Fruit fly (Drosophila melanogaster) whole organism, embryonic: ENCODE data around the gene numb.

Experiments used
- Atf6 ChIP-seq: fragments of 200-800 bp; sonication (Bioruptor generic); IDR thresholded peaks from 2 replicates; pipeline ENCODE4 v1.3.6; 2022; ENCODE audit warnings: missing biosample characterization, missing genetic modification characterization
- CG10147 ChIP-seq: fragments of 200-800 bp; sonication (Bioruptor generic); optimal IDR thresholded peaks from 2 replicates; lab custom pipeline; 2019; ENCODE audit warnings: missing biosample characterization, mild to moderate bottlenecking, missing genetic modification characterization, moderate library complexity
- CG1024 ChIP-seq: fragments of 200-800 bp; sonication (Bioruptor generic); IDR thresholded peaks from 2 replicates; pipeline ENCODE4 v1.3.6; 2022; ENCODE audit warnings: missing biosample characterization, missing genetic modification characterization
- CG11456 ChIP-seq: fragments of 200-800 bp; sonication (Bioruptor generic); IDR thresholded peaks from 3 replicates; pipeline ENCODE4 v1.3.6; 2022; ENCODE audit warnings: missing biosample characterization, missing genetic modification characterization
- CG11504 ChIP-seq: fragments of 200-800 bp; sonication (Bioruptor generic); optimal IDR thresholded peaks from 3 replicates; lab custom pipeline; 2019; ENCODE audit warnings: missing biosample characterization, mild to moderate bottlenecking, missing genetic modification characterization, moderate library complexity
- CG12744 ChIP-seq: fragments of 200-800 bp; sonication (Bioruptor generic); optimal IDR thresholded peaks from 2 replicates; lab custom pipeline; 2016; ENCODE audit warnings: missing biosample characterization, missing genetic modification characterization
- CG1603 ChIP-seq: fragments of 200-800 bp; sonication (Bioruptor generic); optimal IDR thresholded peaks from 2 replicates; lab custom pipeline; 2019; ENCODE audit warnings: missing biosample characterization, mild to moderate bottlenecking, missing genetic modification characterization, moderate library complexity
- CG17568 ChIP-seq: fragments of 200-800 bp; sonication (Bioruptor generic); optimal IDR thresholded peaks from 2 replicates; lab custom pipeline; 2018; ENCODE audit warnings: missing biosample characterization, mild to moderate bottlenecking, missing genetic modification characterization, moderate library complexity
- CG42726 ChIP-seq: fragments of 200-800 bp; sonication (Bioruptor generic); IDR thresholded peaks from 2 replicates; pipeline ENCODE4 v1.3.6; 2022; ENCODE audit warnings: missing biosample characterization, missing genetic modification characterization; ENCODE audit not compliant: partially characterized antibody
- CG4707 ChIP-seq: fragments of 200-800 bp; sonication (Bioruptor generic); optimal IDR thresholded peaks from 2 replicates; lab custom pipeline; 2018; ENCODE audit warnings: missing biosample characterization, mild to moderate bottlenecking, missing genetic modification characterization, moderate library complexity
- CG6272 ChIP-seq: fragments of 200-800 bp; sonication (Bioruptor generic); IDR thresholded peaks from 2 replicates; pipeline ENCODE4 v1.3.6; 2022; ENCODE audit warnings: missing biosample characterization, missing genetic modification characterization
- CG6813 ChIP-seq: fragments of 200-800 bp; sonication (Bioruptor generic); optimal IDR thresholded peaks from 2 replicates; lab custom pipeline; 2017; ENCODE audit warnings: missing biosample characterization, missing genetic modification characterization, mild to moderate bottlenecking, moderate library complexity, missing genetic modification reagents
- CG8359 ChIP-seq: fragments of 200-800 bp; sonication (Bioruptor generic); optimal IDR thresholded peaks from 2 replicates; lab custom pipeline; 2017; ENCODE audit warnings: missing biosample characterization, mild to moderate bottlenecking, missing genetic modification characterization, borderline replicate concordance
- CG9817 ChIP-seq: fragments of 200-800 bp; sonication (Bioruptor generic); optimal IDR thresholded peaks from 2 replicates; lab custom pipeline; 2018; ENCODE audit warnings: missing biosample characterization, mild to moderate bottlenecking, missing genetic modification characterization, moderate library complexity
- CG9932 ChIP-seq: fragments of 200-800 bp; sonication (Bioruptor generic); IDR thresholded peaks from 2 replicates; pipeline ENCODE4 v1.3.6; 2022; ENCODE audit warnings: missing biosample characterization, missing genetic modification characterization
- CHES-1-like ChIP-seq: fragments of 200-800 bp; sonication (Bioruptor generic); optimal IDR thresholded peaks from 2 replicates; lab custom pipeline; 2016; ENCODE audit warnings: missing biosample characterization, missing genetic modification characterization
- Dbx ChIP-seq: fragments of 200-800 bp; sonication (Bioruptor generic); IDR thresholded peaks from 3 replicates; pipeline ENCODE4 v1.3.6; 2022; ENCODE audit warnings: missing biosample characterization, missing genetic modification characterization
- Ets65A ChIP-seq: fragments of 200-800 bp; sonication (Bioruptor generic); peaks from one replicate; lab custom pipeline; 2016; ENCODE audit warnings: missing biosample characterization, missing genetic modification characterization
- Ets97D ChIP-seq: fragments of 200-800 bp; sonication (Bioruptor generic); optimal IDR thresholded peaks from 3 replicates; lab custom pipeline; 2016; ENCODE audit warnings: missing biosample characterization, missing genetic modification characterization
- Lhr ChIP-seq: fragments of 200-800 bp; sonication (Bioruptor generic); optimal IDR thresholded peaks from 3 replicates; lab custom pipeline; 2017; ENCODE audit warnings: mild to moderate bottlenecking, missing biosample characterization, missing genetic modification reagents, missing genetic modification characterization
- Lpt ChIP-seq: fragments of >200 bp; optimal IDR thresholded peaks from 2 replicates; lab custom pipeline; 2018; ENCODE audit warnings: missing biosample characterization, missing genetic modification characterization
- Med ChIP-seq: fragments of 200-800 bp; sonication (Bioruptor generic); peaks from one replicate; lab custom pipeline; 2016; ENCODE audit warnings: missing biosample characterization, missing genetic modification characterization, mild to moderate bottlenecking, inconsistent platforms, moderate library complexity
- NfI ChIP-seq: fragments of 200-800 bp; sonication (Bioruptor generic); optimal IDR thresholded peaks from 3 replicates; lab custom pipeline; 2018; ENCODE audit warnings: missing biosample characterization, mild to moderate bottlenecking, missing genetic modification characterization, moderate library complexity
- Pdp1 ChIP-seq, 2 experiments: fragments of 200-800 bp; sonication (Bioruptor generic); optimal IDR thresholded peaks; 3 replicates each; lab custom pipeline; 2016; ENCODE audit warnings: missing biosample characterization in 2 of 2, missing genetic modification characterization in 2 of 2, mild to moderate bottlenecking in 1 of 2, moderate library complexity in 1 of 2
- Sin3A ChIP-seq: fragments of >200 bp; optimal IDR thresholded peaks from 2 replicates; lab custom pipeline; 2018
- Sox100B ChIP-seq: fragments of 200-800 bp; sonication (Bioruptor generic); optimal IDR thresholded peaks from 3 replicates; lab custom pipeline; 2018; ENCODE audit warnings: missing biosample characterization, mild to moderate bottlenecking, missing genetic modification characterization
- Ssrp ChIP-seq: fragments of 200-800 bp; sonication (Bioruptor generic); optimal IDR thresholded peaks from 2 replicates; lab custom pipeline; 2018; ENCODE audit warnings: missing biosample characterization, mild to moderate bottlenecking, missing genetic modification characterization, moderate library complexity
- dan ChIP-seq: fragments of 200-800 bp; sonication (Bioruptor generic); IDR thresholded peaks from 2 replicates; pipeline ENCODE4 v1.3.6; 2022; ENCODE audit warnings: missing biosample characterization, missing genetic modification characterization
- dysf ChIP-seq: fragments of 200-800 bp; sonication (Bioruptor generic); IDR thresholded peaks from 3 replicates; pipeline ENCODE4 v1.3.6; 2022; ENCODE audit warnings: missing biosample characterization, missing genetic modification characterization
- gfzf ChIP-seq: fragments of 200-800 bp; sonication (Bioruptor generic); optimal IDR thresholded peaks from 2 replicates; lab custom pipeline; 2016; ENCODE audit warnings: missing biosample characterization, mild to moderate bottlenecking, missing genetic modification characterization, moderate library complexity
- jumu ChIP-seq: fragments of 200-800 bp; sonication (Bioruptor generic); optimal IDR thresholded peaks from 3 replicates; lab custom pipeline; 2016; ENCODE audit warnings: missing biosample characterization, missing genetic modification characterization
- kay ChIP-seq: fragments of 200-800 bp; sonication (Bioruptor generic); optimal IDR thresholded peaks from 2 replicates; lab custom pipeline; 2016; ENCODE audit warnings: missing biosample characterization, missing genetic modification characterization
- phol ChIP-seq: fragments of 200-800 bp; sonication (Bioruptor generic); optimal IDR thresholded peaks from 3 replicates; lab custom pipeline; 2018; ENCODE audit warnings: missing biosample characterization, mild to moderate bottlenecking, missing genetic modification characterization, moderate library complexity
- prd ChIP-seq, 3 experiments: fragments of >200 bp in 2 of 3; fragments of 200-800 bp in 1 of 3; sonication (Bioruptor generic) in 1 of 3; optimal IDR thresholded peaks in 2 of 3; IDR thresholded peaks in 1 of 3; 2 replicates in 2 of 3; 3 replicates in 1 of 3; pipeline versions ENCODE4 v1.3.6 to Lab custom; 2017 to 2022; ENCODE audit warnings: missing biosample characterization in 1 of 3, missing genetic modification characterization in 1 of 3
- ranshi ChIP-seq: fragments of 200-800 bp; sonication (Bioruptor generic); IDR thresholded peaks from 2 replicates; pipeline ENCODE4 v1.3.6; 2022; ENCODE audit warnings: missing biosample characterization, missing genetic modification characterization
- row ChIP-seq: fragments of 200-800 bp; sonication (Bioruptor generic); IDR thresholded peaks from 3 replicates; pipeline ENCODE4 v1.3.6; 2022; ENCODE audit warnings: missing biosample characterization, missing genetic modification characterization
- salm ChIP-seq: fragments of 200-800 bp; sonication (Bioruptor generic); optimal IDR thresholded peaks from 2 replicates; lab custom pipeline; 2018; ENCODE audit warnings: missing biosample characterization, mild to moderate bottlenecking, missing genetic modification characterization
- slp2 ChIP-seq: fragments of 200-800 bp; sonication (Bioruptor generic); optimal IDR thresholded peaks from 2 replicates; lab custom pipeline; 2016; ENCODE audit warnings: missing biosample characterization, missing genetic modification characterization
- sr ChIP-seq: fragments of 200-800 bp; sonication (Bioruptor generic); IDR thresholded peaks from 3 replicates; pipeline ENCODE4 v1.3.6; 2022; ENCODE audit warnings: missing biosample characterization, missing genetic modification characterization
- tin ChIP-seq: fragments of 200-800 bp; sonication (Bioruptor generic); optimal IDR thresholded peaks from 3 replicates; lab custom pipeline; 2016; ENCODE audit warnings: missing biosample characterization, missing genetic modification characterization
- tio ChIP-seq: fragments of 200-800 bp; sonication (Bioruptor generic); optimal IDR thresholded peaks from 2 replicates; lab custom pipeline; 2017; ENCODE audit warnings: missing biosample characterization, missing genetic modification characterization, inconsistent platforms
- wek ChIP-seq: fragments of 200-800 bp; sonication (Bioruptor generic); optimal IDR thresholded peaks from 3 replicates; lab custom pipeline; 2018; ENCODE audit warnings: missing biosample characterization, mild to moderate bottlenecking, missing genetic modification characterization, moderate library complexity

Gene numb

DNA sequence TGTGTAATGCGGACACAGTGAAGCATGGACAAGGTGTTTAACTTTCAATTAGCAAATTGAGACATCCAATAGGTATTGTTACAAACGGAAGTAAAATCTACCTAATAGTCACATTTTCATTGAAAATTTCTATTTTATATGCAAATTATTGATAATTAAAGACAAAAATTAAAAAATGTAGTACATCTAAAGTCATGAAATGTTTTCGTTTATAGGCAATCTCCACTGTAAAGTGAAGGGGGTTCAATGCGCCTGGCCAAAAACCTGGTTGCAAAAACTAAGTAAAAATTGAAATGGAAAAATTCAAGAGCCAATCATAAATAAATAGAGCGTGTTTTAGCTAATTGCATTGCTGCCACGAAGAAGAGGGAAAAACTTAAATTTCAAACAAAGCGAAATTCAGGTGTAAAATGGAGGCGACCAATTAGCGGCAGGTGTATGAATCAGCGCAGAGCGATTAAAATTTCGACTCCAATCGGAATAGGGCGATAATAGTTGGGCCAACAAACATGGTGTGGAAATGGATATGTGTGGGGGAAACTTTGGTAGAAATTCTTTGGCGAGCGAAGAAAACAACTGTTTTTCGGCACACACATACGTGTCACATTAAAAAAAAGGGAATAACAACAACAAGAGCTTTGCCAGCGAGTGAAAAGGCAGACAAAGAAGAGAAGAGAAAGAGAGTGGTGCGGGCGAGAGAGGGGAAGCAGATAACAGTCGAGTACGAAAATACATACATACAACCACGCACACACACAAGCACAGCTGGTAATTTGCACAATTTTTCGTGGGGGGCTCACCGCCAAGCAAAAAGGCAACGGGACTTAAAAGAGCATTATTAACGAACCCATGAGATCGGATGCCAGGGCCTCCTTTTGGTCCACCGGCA, 56.4 kb downstream of the numb start (continued):
- TF ChIP-seq phol (tag; lab: Kevin White, UChicago) (peak; percentile 42), tio (GFP tag; lab: Kevin White, UChicago) (no peak), Lhr (GFP tag; lab: Kevin White, UChicago) (no peak), jumu (GFP tag; lab: Kevin White, UChicago) (no peak), row (GFP tag; lab: Robert Waterston, UW) (peak; percentile 82), CG6272 (GFP tag; lab: Robert Waterston, UW) (no peak), Ets65A (no peak), Dbx (peak; percentile 48; the same call in 1 of the 3 replicates), CG10147 (GFP tag; lab: Kevin White, UChicago) (peak; percentile 23), dan (GFP tag; lab: Robert Waterston, UW) (no peak), CG11504 (tag; lab: Kevin White, UChicago) (peak; percentile 69), CG4707 (GFP tag; lab: Kevin White, UChicago) (no peak), Sox100B (GFP tag; lab: Kevin White, UChicago) (peak; percentile 67), CG42726 (no peak), Ssrp (tag; lab: Kevin White, UChicago) (peak; percentile 45), Med (peak; percentile 74), Ets97D (GFP tag; lab: Kevin White, UChicago) (no peak), CG1603 (no peak), Pdp1 (GFP tag; optimal IDR thresholded peaks at IDR 0.05; lab: Kevin White, UChicago) (peak in 1 of 2 experiments; percentile 27), CG8359 (GFP tag; lab: Kevin White, UChicago) (no peak), CG1024 (GFP tag; lab: Robert Waterston, UW) (no peak), Lpt (GFP tag; lab: Kevin White, UChicago) (no peak), Sin3A (no peak), Atf6 (GFP tag; lab: Robert Waterston, UW) (no peak; the same call in 1 of the 2 replicates), slp2 (GFP tag; lab: Kevin White, UChicago) (no peak), salm (tag; lab: Kevin White, UChicago) (no peak), wek (GFP tag; lab: Kevin White, UChicago) (no peak), dysf (GFP tag; lab: Robert Waterston, UW) (peak; percentile 63; the same call in 1 of the 3 replicates), CHES-1-like (GFP tag; lab: Kevin White, UChicago) (no peak), NfI (GFP tag; lab: Kevin White, UChicago) (peak; percentile 42), prd (optimal IDR thresholded peaks at IDR 0.05; lab: Kevin White, UChicago) (no peak), prd (GFP tag; IDR thresholded peaks at IDR 0.05; lab: Robert Waterston, UW) (peak; percentile 57), kay (peak; percentile 32), gfzf (no peak), tin (no peak), CG6813 (peak; percentile 18), sr (no peak), CG11456 (GFP tag; lab: Robert Waterston, UW) (no peak), ranshi (GFP tag; lab: Robert Waterston, UW) (no peak; the same call in 1 of the 2 replicates), CG9932 (GFP tag; lab: Robert Waterston, UW) (0 out of 2 replicates have a peak, but pooled peaks have one; percentile 27), CG17568 (no peak), CG9817 (tag; lab: Kevin White, UChicago) (peak; percentile 30), CG12744 (GFP tag; lab: Kevin White, UChicago) (no peak)
